Fruit fly (Drosophila melanogaster): ENCODE results near the gene CG6230.

- TF ChIP-seq psq (GFP tag; optimal IDR thresholded peaks at IDR 0.05) = no peak
- TF ChIP-seq Abd-B (GFP tag; optimal IDR thresholded peaks at IDR 0.05) = no peak
These were observed 47.2 kb downstream of the CG6230 start for dm6 chr2L:11072880-11073279.
